Worm (Caenorhabditis elegans) whole organism, L2 larva: ENCODE data around the gene T28A8.6.

Source experiments
- C34F6.9 ChIP-seq: fragments of 150-350 bp; optimal IDR thresholded peaks from 2 replicates; lab custom pipeline; 2014; ENCODE audit warnings: missing biosample characterization, missing genetic modification characterization
- F13H6.1 ChIP-seq: sonication (generic microtip); optimal IDR thresholded peaks from 2 replicates; lab custom pipeline; 2016; ENCODE audit warnings: missing genetic modification characterization, missing compliant biosample characterization
- R02D3.7 ChIP-seq: fragments of 150-350 bp; optimal IDR thresholded peaks from 2 replicates; lab custom pipeline; 2014; ENCODE audit warnings: missing biosample characterization, missing genetic modification characterization
- Y55F3AM.14 ChIP-seq: fragments of 200-800 bp; sonication (Bioruptor generic); optimal IDR thresholded peaks from 2 replicates; lab custom pipeline; 2018; ENCODE audit warnings: mild to moderate bottlenecking, missing genetic modification characterization, missing compliant biosample characterization
- ZK546.5 ChIP-seq: sonication (generic microtip); optimal IDR thresholded peaks from 2 replicates; lab custom pipeline; 2017; ENCODE audit warnings: missing biosample characterization, missing genetic modification characterization
- alr-1 ChIP-seq: fragments of 150-350 bp; optimal IDR thresholded peaks from 2 replicates; lab custom pipeline; 2014; ENCODE audit warnings: missing biosample characterization, missing genetic modification characterization
- aly-2 ChIP-seq: fragments of 150-350 bp; optimal IDR thresholded peaks from 2 replicates; lab custom pipeline; 2014; ENCODE audit warnings: missing biosample characterization, missing genetic modification characterization
- blmp-1 ChIP-seq: sonication (generic microtip); optimal IDR thresholded peaks from 2 replicates; lab custom pipeline; 2017; ENCODE audit warnings: missing genetic modification characterization, mild to moderate bottlenecking, missing compliant biosample characterization, antibody characterized with exemption, moderate library complexity; ENCODE audit not compliant: insufficient read depth
- ceh-16 ChIP-seq: fragments of 150-350 bp; optimal IDR thresholded peaks from 2 replicates; lab custom pipeline; 2014; ENCODE audit warnings: missing biosample characterization, missing genetic modification characterization
- crh-2 ChIP-seq: sonication (generic microtip); optimal IDR thresholded peaks from 2 replicates; lab custom pipeline; 2017; ENCODE audit warnings: missing biosample characterization, missing genetic modification characterization
- dmd-4 ChIP-seq: sonication (generic microtip); optimal IDR thresholded peaks from 2 replicates; lab custom pipeline; 2017; ENCODE audit warnings: missing biosample characterization, missing genetic modification characterization
- egl-27 ChIP-seq: sonication (generic microtip); optimal IDR thresholded peaks from 3 replicates; lab custom pipeline; 2017; ENCODE audit warnings: missing biosample characterization, missing genetic modification reagents, missing genetic modification characterization
- elt-1 ChIP-seq: fragments of 150-350 bp; optimal IDR thresholded peaks from 2 replicates; lab custom pipeline; 2014; ENCODE audit warnings: missing biosample characterization, missing genetic modification characterization
- fos-1 ChIP-seq: fragments of 150-350 bp; optimal IDR thresholded peaks from 2 replicates; lab custom pipeline; 2014; ENCODE audit warnings: missing biosample characterization, missing genetic modification characterization
- gmeb-1 ChIP-seq: fragments of 150-350 bp; optimal IDR thresholded peaks from 2 replicates; lab custom pipeline; 2014; ENCODE audit warnings: missing biosample characterization, missing genetic modification characterization
- lin-11 ChIP-seq: fragments of 150-350 bp; sonication (generic microtip); optimal IDR thresholded peaks from 2 replicates; lab custom pipeline; 2014; ENCODE audit warnings: missing biosample characterization, missing genetic modification characterization, inconsistent platforms, mixed read lengths
- lin-13 ChIP-seq: fragments of 150-350 bp; optimal IDR thresholded peaks from 2 replicates; lab custom pipeline; 2014; ENCODE audit warnings: missing biosample characterization, missing genetic modification reagents, missing genetic modification characterization
- lsy-2 ChIP-seq, 2 experiments: fragments of 150-350 bp in 1 of 2; sonication (generic microtip) in 1 of 2; optimal IDR thresholded peaks; 2 replicates each; lab custom pipeline; 2014 to 2017; ENCODE audit warnings: missing biosample characterization in 2 of 2, missing genetic modification characterization in 2 of 2
- mab-5 ChIP-seq: fragments of 150-350 bp; optimal IDR thresholded peaks from 2 replicates; lab custom pipeline; 2014; ENCODE audit warnings: missing biosample characterization, missing genetic modification characterization
- mbf-1 ChIP-seq: sonication (generic microtip); optimal IDR thresholded peaks from 2 replicates; lab custom pipeline; 2017; ENCODE audit warnings: missing biosample characterization, missing genetic modification characterization
- nhr-11 ChIP-seq: fragments of 150-350 bp; optimal IDR thresholded peaks from 2 replicates; lab custom pipeline; 2014; ENCODE audit warnings: missing biosample characterization, missing genetic modification characterization
- nhr-12 ChIP-seq: fragments of 150-350 bp; optimal IDR thresholded peaks from 2 replicates; lab custom pipeline; 2014; ENCODE audit warnings: missing biosample characterization, missing genetic modification characterization
- nhr-129 ChIP-seq: fragments of 150-350 bp; optimal IDR thresholded peaks from 2 replicates; lab custom pipeline; 2014; ENCODE audit warnings: missing biosample characterization, missing genetic modification characterization
- nhr-23 ChIP-seq: fragments of 150-350 bp; optimal IDR thresholded peaks from 2 replicates; lab custom pipeline; 2014; ENCODE audit warnings: missing biosample characterization, missing genetic modification reagents, missing genetic modification characterization
- nhr-25 ChIP-seq: fragments of 150-350 bp; sonication (generic microtip); optimal IDR thresholded peaks from 3 replicates; lab custom pipeline; 2014; ENCODE audit warnings: missing biosample characterization, missing genetic modification characterization
- nhr-6 ChIP-seq: fragments of 150-350 bp; optimal IDR thresholded peaks from 2 replicates; lab custom pipeline; 2014; ENCODE audit warnings: missing biosample characterization, missing genetic modification characterization
- nhr-77 ChIP-seq: fragments of 150-350 bp; optimal IDR thresholded peaks from 2 replicates; lab custom pipeline; 2014; ENCODE audit warnings: missing biosample characterization, missing genetic modification characterization
- peb-1 ChIP-seq: fragments of 150-350 bp; optimal IDR thresholded peaks from 2 replicates; lab custom pipeline; 2014; ENCODE audit warnings: missing biosample characterization, missing genetic modification characterization
- sem-4 ChIP-seq: fragments of 150-350 bp; optimal IDR thresholded peaks from 2 replicates; lab custom pipeline; 2014; ENCODE audit warnings: missing biosample characterization, missing genetic modification reagents, missing genetic modification characterization
- sma-3 ChIP-seq: sonication (generic microtip); optimal IDR thresholded peaks from 2 replicates; lab custom pipeline; 2016; ENCODE audit warnings: missing genetic modification reagents, missing genetic modification characterization, missing compliant biosample characterization
- sma-9 ChIP-seq, 2 experiments: fragments of 150-350 bp in 1 of 2; sonication (generic microtip) in 1 of 2; optimal IDR thresholded peaks; 2 replicates each; lab custom pipeline; 2014 to 2016; ENCODE audit warnings: missing genetic modification characterization in 2 of 2, mild to moderate bottlenecking in 1 of 2, missing biosample characterization in 1 of 2, missing compliant biosample characterization in 1 of 2, missing genetic modification reagents in 1 of 2, moderate library complexity in 1 of 2
- unc-39 ChIP-seq: fragments of 150-350 bp; optimal IDR thresholded peaks from 2 replicates; lab custom pipeline; 2014; ENCODE audit warnings: missing biosample characterization, missing genetic modification characterization
- unc-55 ChIP-seq: fragments of 150-350 bp; sonication (generic microtip); optimal IDR thresholded peaks from 3 replicates; lab custom pipeline; 2014; ENCODE audit warnings: missing biosample characterization, missing genetic modification reagents, missing genetic modification characterization
- unc-62 ChIP-seq: fragments of 150-350 bp; optimal IDR thresholded peaks from 2 replicates; lab custom pipeline; 2014; ENCODE audit warnings: missing biosample characterization, missing genetic modification reagents, missing genetic modification characterization
- zag-1 ChIP-seq: fragments of 150-350 bp; optimal IDR thresholded peaks from 2 replicates; lab custom pipeline; 2014; ENCODE audit warnings: missing biosample characterization, missing genetic modification characterization
- ztf-11 ChIP-seq: sonication (generic microtip); optimal IDR thresholded peaks from 2 replicates; lab custom pipeline; 2017; ENCODE audit warnings: missing biosample characterization, missing genetic modification characterization
- ztf-4 ChIP-seq: fragments of 150-350 bp; optimal IDR thresholded peaks from 2 replicates; lab custom pipeline; 2014; ENCODE audit warnings: missing biosample characterization, missing genetic modification characterization

The T28A8.6 gene

DNA sequence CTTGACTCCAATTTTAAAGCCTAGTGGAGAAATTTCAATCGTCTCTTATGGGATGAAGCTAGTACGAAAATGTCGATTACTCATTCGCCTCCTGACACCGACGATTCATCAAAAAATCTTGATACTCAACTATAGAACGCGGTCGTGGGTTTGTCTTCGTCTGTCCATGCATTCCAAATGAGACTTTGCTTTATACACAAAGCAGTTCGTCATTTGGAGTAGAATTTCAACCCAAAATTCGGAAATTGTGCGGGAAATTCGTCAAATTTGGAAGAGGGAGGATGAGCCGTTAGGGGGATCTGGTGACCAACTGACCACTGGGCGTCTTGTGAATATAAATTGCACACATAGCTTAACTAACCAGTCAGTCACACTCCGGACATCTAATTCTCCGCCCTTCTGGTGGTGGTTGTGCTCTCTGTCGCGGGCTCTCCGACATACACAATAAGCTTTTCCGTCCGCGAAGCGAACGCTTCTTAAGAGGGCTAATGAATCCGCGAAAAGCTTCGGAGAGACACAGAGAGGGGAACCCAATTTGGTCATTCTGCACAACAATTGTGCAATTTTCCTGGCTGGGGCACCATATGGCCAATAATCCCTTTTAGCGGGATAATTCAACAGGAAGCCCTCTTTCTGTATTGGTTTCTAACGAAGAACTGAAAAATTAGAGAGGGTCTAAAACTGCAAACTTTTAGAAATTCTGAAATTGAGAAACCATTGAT, 26.3 kb downstream of the T28A8.6 start:
- TF ChIP-seq zag-1 (no peak), Y55F3AM.14 (no peak), peb-1 (tag; lab: Kevin White, UChicago) (no peak), aly-2 (no peak), gmeb-1 (tag; lab: Kevin White, UChicago) (no peak), elt-1 (tag; lab: Kevin White, UChicago) (no peak), dmd-4 (tag; lab: Kevin White, UChicago) (no peak), egl-27 (tag; lab: Kevin White, UChicago) (no peak), nhr-77 (tag; lab: Kevin White, UChicago) (no peak), blmp-1 (tag; lab: Kevin White, UChicago) (no peak), nhr-25 (tag; lab: Kevin White, UChicago) (no peak), fos-1 (tag; lab: Kevin White, UChicago) (no peak), sem-4 (tag; lab: Kevin White, UChicago) (no peak), ztf-4 (no peak), nhr-12 (no peak), sma-3 (GFP tag; lab: Kevin White, UChicago) (no peak)
- TF ChIP-seq, all 48 proteins: peak for 0

DNA sequence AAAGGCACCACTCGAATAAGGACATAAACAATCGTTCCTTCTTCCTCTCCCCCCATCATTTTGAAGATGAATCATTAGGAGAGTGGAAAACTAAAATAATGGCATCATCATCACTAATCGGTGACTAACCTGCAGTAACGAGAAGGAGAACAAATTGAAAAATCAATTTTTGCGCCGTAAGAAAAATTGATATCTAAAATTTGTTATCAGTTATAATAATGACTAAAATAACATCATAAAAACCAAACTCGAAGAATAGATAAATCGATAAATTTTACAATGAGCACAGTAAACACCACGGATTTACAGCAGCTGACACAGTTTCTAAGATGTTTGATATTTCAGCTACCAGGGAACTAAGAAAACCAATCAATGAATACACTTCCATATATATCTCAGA, 27.2 kb downstream of the T28A8.6 start:
- TF ChIP-seq nhr-6 (tag; lab: Kevin White, UChicago), result no peak
- no peak for TF ChIP-seq mbf-1 (tag; lab: Kevin White, UChicago)
- TF ChIP-seq nhr-11, result no peak
- peak; percentile 93 for TF ChIP-seq fos-1 (tag; lab: Kevin White, UChicago)

DNA sequence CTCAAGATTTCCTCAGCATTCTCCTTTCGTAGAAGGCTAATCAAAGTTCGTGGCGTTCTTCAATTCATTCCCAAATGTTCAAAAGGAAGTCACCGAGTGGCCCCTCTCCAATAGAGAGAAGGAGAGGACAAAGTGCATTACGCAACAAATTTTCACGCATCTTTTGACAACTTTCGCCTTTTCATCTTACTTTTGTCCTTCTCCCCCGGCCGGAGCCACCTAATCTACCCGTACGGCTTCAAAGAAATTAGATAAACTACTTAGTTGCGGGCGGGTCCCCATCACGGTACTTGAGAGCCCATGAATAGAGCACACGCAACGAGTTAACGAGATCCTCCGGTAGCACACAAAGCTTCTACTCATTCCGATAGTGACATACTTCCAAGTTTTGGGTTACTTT, 27.7 kb downstream of the T28A8.6 start:
- no peak for TF ChIP-seq nhr-25 (tag; lab: Kevin White, UChicago)
- no peak for TF ChIP-seq ztf-11 (tag; lab: Kevin White, UChicago)
- TF ChIP-seq ceh-16 (tag; lab: Kevin White, UChicago), result no peak
- TF ChIP-seq nhr-23, result no peak
- TF ChIP-seq R02D3.7, result no peak
- no peak for TF ChIP-seq unc-62 (GFP tag; lab: Kevin White, UChicago)
- TF ChIP-seq alr-1 (tag; lab: Kevin White, UChicago), result no peak
- TF ChIP-seq nhr-12, result no peak
- TF ChIP-seq Y55F3AM.14, result no peak
- no peak for TF ChIP-seq C34F6.9 (tag; lab: Kevin White, UChicago)
- TF ChIP-seq aly-2, result no peak

DNA sequence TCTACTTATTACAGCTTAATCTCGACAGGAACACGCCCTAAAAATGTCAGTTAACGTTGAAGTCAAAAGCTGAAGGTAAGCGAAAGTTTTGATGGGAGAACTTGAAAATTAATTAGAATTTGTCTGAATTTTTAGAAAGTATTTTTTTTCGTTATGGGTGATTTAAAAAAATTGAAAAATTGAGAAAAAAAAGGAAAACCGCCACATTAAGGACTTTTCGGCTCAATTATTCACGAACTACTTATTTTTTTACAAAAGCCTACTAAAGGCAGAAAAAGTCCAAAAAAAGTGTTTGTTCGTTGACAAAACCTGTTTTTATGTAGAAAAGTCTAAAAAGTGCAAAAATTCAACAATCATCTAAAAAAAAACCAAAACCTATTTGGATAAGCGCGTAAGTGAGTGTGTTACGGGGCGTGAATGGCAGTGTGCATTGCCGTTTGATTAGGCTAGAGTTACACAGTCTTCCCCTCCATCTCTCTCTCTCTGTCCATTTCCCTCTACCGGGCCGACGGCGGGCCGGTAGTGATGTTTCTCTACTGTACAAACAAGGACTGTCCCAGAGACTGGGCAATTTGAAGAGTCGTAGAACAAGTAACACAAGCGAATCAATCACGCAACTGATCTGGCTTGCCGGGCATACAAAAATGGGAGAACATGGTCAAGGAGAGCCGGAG, 28.6 kb downstream of the T28A8.6 start, which contains the start of gene lron-13:
lron-13 (plus strand) TSS at position 15 of the 674 bp plus-strand sequence.
- no peak for TF ChIP-seq ztf-4
- TF ChIP-seq ZK546.5 (tag; lab: Kevin White, UChicago), result no peak
- TF ChIP-seq egl-27 (tag; lab: Kevin White, UChicago), result no peak
- TF ChIP-seq lsy-2 (tag; optimal IDR thresholded peaks at IDR 0.05; lab: Kevin White, UChicago), result no peak
- peak; percentile 9 for TF ChIP-seq sma-9 (GFP tag; optimal IDR thresholded peaks at IDR 0.05; lab: Kevin White, UChicago)
- no peak for TF ChIP-seq sma-9 (tag; optimal IDR thresholded peaks at IDR 0.05; lab: Kevin White, UChicago)
- peak; percentile 74 for TF ChIP-seq fos-1 (tag; lab: Kevin White, UChicago)

DNA sequence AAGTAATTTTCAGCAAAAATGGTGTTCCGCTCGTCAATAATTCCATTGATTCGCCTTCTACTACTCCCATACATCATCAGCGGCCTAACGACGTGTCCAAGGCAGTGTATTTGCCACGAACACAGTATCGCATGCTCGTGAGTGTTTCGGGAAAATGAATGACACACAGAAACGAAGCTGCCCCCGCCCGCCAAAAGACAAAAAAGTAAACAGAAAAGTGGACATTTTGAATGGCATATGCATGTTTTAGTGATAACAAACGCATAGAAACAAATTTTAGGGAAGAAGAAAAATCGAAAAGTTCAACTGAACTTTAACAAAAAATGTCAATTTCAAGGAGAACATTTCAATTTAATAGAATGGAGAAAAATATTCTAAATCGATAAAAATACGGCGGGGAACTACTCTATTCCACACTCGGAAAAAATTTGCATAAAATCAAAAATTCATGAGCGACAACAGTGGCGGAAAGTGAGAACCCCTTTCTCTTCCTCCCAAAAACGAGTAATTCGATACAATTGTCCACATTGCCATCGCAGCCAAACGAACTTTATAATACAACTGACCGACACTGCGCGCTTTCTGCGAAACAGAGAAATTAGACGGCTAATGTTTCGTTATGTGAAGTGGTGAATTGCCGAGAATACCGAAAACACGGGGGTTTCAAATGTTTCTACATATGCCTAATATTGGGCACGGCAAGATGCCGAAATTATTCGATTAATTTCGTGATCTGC, 29.7 kb downstream of the T28A8.6 start:
- no peak for TF ChIP-seq ceh-16 (tag; lab: Kevin White, UChicago)
- TF ChIP-seq fos-1 (tag; lab: Kevin White, UChicago), result peak; percentile 74
- TF ChIP-seq, all 48 proteins: peak for 1

DNA sequence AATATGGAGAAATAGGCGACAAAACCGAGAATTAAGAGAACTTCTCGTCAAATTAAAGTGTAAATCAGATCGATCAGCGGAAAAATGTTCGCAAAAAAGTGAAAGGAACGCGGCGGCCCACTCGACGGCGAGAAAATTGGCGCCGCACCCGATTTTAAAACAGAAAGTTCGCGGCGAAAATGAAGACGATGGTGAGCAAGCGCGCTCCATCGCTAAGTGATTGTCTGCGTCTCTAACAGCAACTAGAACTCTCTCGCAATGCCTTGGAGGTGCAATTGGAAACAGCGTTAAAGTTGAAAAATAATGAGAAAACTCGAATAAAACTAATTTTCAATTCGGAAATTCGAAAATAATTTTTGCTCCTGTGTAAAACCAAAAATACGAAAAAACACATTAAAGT, 31.0 kb downstream of the T28A8.6 start:
- TF ChIP-seq aly-2 (no peak), lsy-2 (tag; optimal IDR thresholded peaks at IDR 0.05; lab: Kevin White, UChicago) (peak; percentile 47 to 77), sma-9 (GFP tag; optimal IDR thresholded peaks at IDR 0.05; lab: Kevin White, UChicago) (peak; percentile 50), sma-9 (tag; optimal IDR thresholded peaks at IDR 0.05; lab: Kevin White, UChicago) (no peak), blmp-1 (tag; lab: Kevin White, UChicago) (peak; percentile 96), sem-4 (tag; lab: Kevin White, UChicago) (peak; percentile 21), lin-13 (GFP tag; lab: Kevin White, UChicago) (peak; percentile 76), unc-39 (tag; lab: Kevin White, UChicago) (no peak), mab-5 (tag; lab: Kevin White, UChicago) (peak; percentile 3), crh-2 (tag; lab: Kevin White, UChicago) (peak; percentile 70), nhr-77 (tag; lab: Kevin White, UChicago) (no peak), F13H6.1 (tag; lab: Kevin White, UChicago) (peak; percentile 41), lin-11 (tag; lab: Kevin White, UChicago) (peak; percentile 71), nhr-6 (tag; lab: Kevin White, UChicago) (no peak), Y55F3AM.14 (no peak), unc-55 (GFP tag; lab: Kevin White, UChicago) (peak; percentile 80), nhr-129 (tag; lab: Kevin White, UChicago) (peak; percentile 53), fos-1 (tag; lab: Kevin White, UChicago) (peak; percentile 5), ceh-16 (tag; lab: Kevin White, UChicago) (no peak), gmeb-1 (tag; lab: Kevin White, UChicago) (peak; percentile 75), nhr-25 (tag; lab: Kevin White, UChicago) (peak; percentile 70), C34F6.9 (tag; lab: Kevin White, UChicago) (peak; percentile 53)
